Fruit fly (Drosophila melanogaster) whole organism, embryonic: ENCODE results near the gene ATPsynB.

Source experiments
- Atf3 ChIP-seq: fragments of 200-800 bp; sonication (Bioruptor generic); optimal IDR thresholded peaks from 3 replicates; lab custom pipeline; 2016; ENCODE audit warnings: missing biosample characterization, missing genetic modification characterization
- CG1024 ChIP-seq: fragments of 200-800 bp; sonication (Bioruptor generic); IDR thresholded peaks from 2 replicates; pipeline ENCODE4 v1.3.6; 2022; ENCODE audit warnings: missing biosample characterization, missing genetic modification characterization
- CG11093 ChIP-seq: fragments of 200-800 bp; sonication (Bioruptor generic); IDR thresholded peaks from 3 replicates; pipeline ENCODE4 v1.3.6; 2022; ENCODE audit warnings: missing biosample characterization, missing genetic modification characterization
- CG12104 ChIP-seq: fragments of 200-800 bp; sonication (Bioruptor generic); optimal IDR thresholded peaks from 3 replicates; lab custom pipeline; 2016; ENCODE audit warnings: missing biosample characterization, missing genetic modification characterization
- CG13296 ChIP-seq: fragments of 200-800 bp; sonication (Bioruptor generic); optimal IDR thresholded peaks from 3 replicates; lab custom pipeline; 2018; ENCODE audit warnings: missing biosample characterization, mild to moderate bottlenecking, missing genetic modification characterization
- CG1602 ChIP-seq: fragments of 200-800 bp; sonication (Bioruptor generic); optimal IDR thresholded peaks from 3 replicates; lab custom pipeline; 2016; ENCODE audit warnings: missing biosample characterization, missing genetic modification characterization
- CG1792 ChIP-seq: fragments of 200-800 bp; sonication (Bioruptor generic); optimal IDR thresholded peaks from 2 replicates; lab custom pipeline; 2016; ENCODE audit warnings: missing biosample characterization, missing genetic modification characterization
- CG18476 ChIP-seq: fragments of 200-800 bp; sonication (Bioruptor generic); optimal IDR thresholded peaks from 2 replicates; lab custom pipeline; 2016; ENCODE audit warnings: missing biosample characterization, mild to moderate bottlenecking, missing genetic modification characterization
- CG18619 ChIP-seq: fragments of 200-800 bp; sonication (Bioruptor generic); optimal IDR thresholded peaks from 3 replicates; lab custom pipeline; 2017; ENCODE audit warnings: missing biosample characterization, mild to moderate bottlenecking, missing genetic modification characterization
- CG2129 ChIP-seq: fragments of 200-800 bp; sonication (Bioruptor generic); IDR thresholded peaks from 2 replicates; pipeline ENCODE4 v1.3.6; 2022; ENCODE audit warnings: missing biosample characterization, missing genetic modification characterization; ENCODE audit not compliant: partially characterized antibody
- CG3065 ChIP-seq: fragments of 200-800 bp; sonication (Bioruptor generic); optimal IDR thresholded peaks from 2 replicates; lab custom pipeline; 2016; ENCODE audit warnings: missing biosample characterization, missing genetic modification characterization
- CG43689 ChIP-seq: fragments of 200-800 bp; sonication (Bioruptor generic); IDR thresholded peaks from 2 replicates; pipeline ENCODE4 v1.3.6; 2022; ENCODE audit warnings: missing biosample characterization, missing genetic modification characterization
- CG4404 ChIP-seq: fragments of 200-800 bp; sonication (Bioruptor generic); IDR thresholded peaks from 2 replicates; pipeline ENCODE4 v1.3.6; 2022; ENCODE audit warnings: missing biosample characterization, missing genetic modification characterization
- CG4820 ChIP-seq: fragments of 200-800 bp; sonication (Bioruptor generic); optimal IDR thresholded peaks from 3 replicates; lab custom pipeline; 2016; ENCODE audit warnings: missing biosample characterization, missing genetic modification characterization
- CG6683 ChIP-seq: fragments of 200-800 bp; sonication (Bioruptor generic); optimal IDR thresholded peaks from 2 replicates; lab custom pipeline; 2017; ENCODE audit warnings: missing biosample characterization, mild to moderate bottlenecking, missing genetic modification characterization, missing genetic modification reagents
- CG7745 ChIP-seq: fragments of 200-800 bp; sonication (Bioruptor generic); optimal IDR thresholded peaks from 2 replicates; lab custom pipeline; 2018; ENCODE audit warnings: missing biosample characterization, mild to moderate bottlenecking, missing genetic modification characterization, moderate library complexity
- CG7928 ChIP-seq: fragments of 200-800 bp; sonication (Bioruptor generic); optimal IDR thresholded peaks from 2 replicates; lab custom pipeline; 2017; ENCODE audit warnings: missing biosample characterization, mild to moderate bottlenecking, missing genetic modification characterization
- CG7963 ChIP-seq: fragments of 200-800 bp; sonication (Bioruptor generic); IDR thresholded peaks from 3 replicates; pipeline ENCODE4 v1.3.6; 2022; ENCODE audit warnings: missing biosample characterization, missing genetic modification characterization; ENCODE audit not compliant: partially characterized antibody
- CG8089 ChIP-seq: fragments of 200-800 bp; sonication (Bioruptor generic); optimal IDR thresholded peaks from 3 replicates; lab custom pipeline; 2016; ENCODE audit warnings: missing biosample characterization, missing genetic modification characterization
- CG8388 ChIP-seq: fragments of 200-800 bp; sonication (Bioruptor generic); optimal IDR thresholded peaks from 2 replicates; lab custom pipeline; 2019; ENCODE audit warnings: missing biosample characterization, mild to moderate bottlenecking, missing genetic modification characterization, moderate library complexity
- CrebB ChIP-seq: fragments of 200-800 bp; sonication (Bioruptor generic); optimal IDR thresholded peaks from 3 replicates; lab custom pipeline; 2018; ENCODE audit warnings: missing biosample characterization, mild to moderate bottlenecking, missing genetic modification characterization
- D19B ChIP-seq: fragments of 200-800 bp; sonication (Bioruptor generic); optimal IDR thresholded peaks from 2 replicates; lab custom pipeline; 2017; ENCODE audit warnings: missing biosample characterization, mild to moderate bottlenecking, missing genetic modification characterization
- Doc2 ChIP-seq: fragments of 200-800 bp; sonication (Bioruptor generic); IDR thresholded peaks from 2 replicates; pipeline ENCODE4 v1.3.6; 2022; ENCODE audit warnings: missing biosample characterization, missing genetic modification characterization
- Ets65A ChIP-seq: fragments of 200-800 bp; sonication (Bioruptor generic); peaks from one replicate; lab custom pipeline; 2016; ENCODE audit warnings: missing biosample characterization, missing genetic modification characterization
- Gug ChIP-seq: fragments of 200-800 bp; sonication (Bioruptor generic); IDR thresholded peaks from 4 replicates; pipeline ENCODE4 v1.3.6; 2022; ENCODE audit warnings: missing biosample characterization, missing genetic modification characterization
- Kr ChIP-seq: fragments of 200-800 bp; sonication (Bioruptor generic); optimal IDR thresholded peaks from 2 replicates; lab custom pipeline; 2017; ENCODE audit warnings: missing biosample characterization, mild to moderate bottlenecking, missing genetic modification characterization
- Mes4 ChIP-seq: fragments of 200-800 bp; sonication (Bioruptor generic); optimal IDR thresholded peaks from 2 replicates; lab custom pipeline; 2016; ENCODE audit warnings: missing biosample characterization, missing genetic modification characterization
- NFAT ChIP-seq: fragments of 200-800 bp; sonication (Bioruptor generic); IDR thresholded peaks from 2 replicates; pipeline ENCODE4 v1.3.6; 2022; ENCODE audit warnings: missing biosample characterization, missing genetic modification characterization
- NfI ChIP-seq: fragments of 200-800 bp; sonication (Bioruptor generic); optimal IDR thresholded peaks from 3 replicates; lab custom pipeline; 2018; ENCODE audit warnings: missing biosample characterization, mild to moderate bottlenecking, missing genetic modification characterization, moderate library complexity
- Poxn ChIP-seq: fragments of 200-800 bp; sonication (Bioruptor generic); IDR thresholded peaks from 2 replicates; pipeline ENCODE4 v1.3.6; 2022; ENCODE audit warnings: missing biosample characterization, missing genetic modification characterization
- Ravus ChIP-seq: fragments of 200-800 bp; sonication (Bioruptor generic); IDR thresholded peaks from 2 replicates; pipeline ENCODE4 v1.3.6; 2022; ENCODE audit warnings: missing biosample characterization, missing genetic modification characterization
- Side ChIP-seq: fragments of 200-800 bp; sonication (Bioruptor generic); optimal IDR thresholded peaks from 2 replicates; lab custom pipeline; 2016; ENCODE audit warnings: missing biosample characterization, missing genetic modification characterization
- Sry-β ChIP-seq: fragments of 200-800 bp; sonication (Bioruptor generic); optimal IDR thresholded peaks from 2 replicates; lab custom pipeline; 2018; ENCODE audit warnings: missing biosample characterization, mild to moderate bottlenecking, missing genetic modification characterization, moderate library complexity
- Vsx1 ChIP-seq: fragments of 200-800 bp; sonication (Bioruptor generic); optimal IDR thresholded peaks from 2 replicates; lab custom pipeline; 2017; ENCODE audit warnings: missing biosample characterization, mild to moderate bottlenecking, missing genetic modification characterization, missing genetic modification reagents
- cas ChIP-seq: fragments of 200-800 bp; sonication (Bioruptor generic); IDR thresholded peaks from 2 replicates; pipeline ENCODE4 v1.3.6; 2022; ENCODE audit warnings: missing biosample characterization, missing genetic modification characterization
- dan ChIP-seq: fragments of 200-800 bp; sonication (Bioruptor generic); IDR thresholded peaks from 2 replicates; pipeline ENCODE4 v1.3.6; 2022; ENCODE audit warnings: missing biosample characterization, missing genetic modification characterization
- fu2 ChIP-seq: fragments of 200-800 bp; sonication (Bioruptor generic); optimal IDR thresholded peaks from 2 replicates; lab custom pipeline; 2016; ENCODE audit warnings: missing biosample characterization, missing genetic modification characterization
- gcm ChIP-seq: fragments of 200-800 bp; sonication (Bioruptor generic); optimal IDR thresholded peaks from 2 replicates; lab custom pipeline; 2019; ENCODE audit warnings: missing biosample characterization, mild to moderate bottlenecking, missing genetic modification characterization, moderate library complexity
- gsb-n ChIP-seq: fragments of 200-800 bp; sonication (Bioruptor generic); optimal IDR thresholded peaks from 3 replicates; lab custom pipeline; 2018; ENCODE audit warnings: missing biosample characterization, mild to moderate bottlenecking, missing genetic modification characterization
- hb ChIP-seq: fragments of 200-800 bp; sonication (Bioruptor generic); IDR thresholded peaks from 3 replicates; pipeline ENCODE4 v1.3.6; 2022; ENCODE audit warnings: missing biosample characterization, missing genetic modification characterization; ENCODE audit not compliant: partially characterized antibody
- hbn ChIP-seq: fragments of 200-800 bp; sonication (Bioruptor generic); IDR thresholded peaks from 2 replicates; pipeline ENCODE4 v1.3.6; 2022; ENCODE audit warnings: missing biosample characterization, missing genetic modification characterization; ENCODE audit not compliant: partially characterized antibody
- hth ChIP-seq: fragments of >200 bp; optimal IDR thresholded peaks from 2 replicates; lab custom pipeline; 2017; ENCODE audit warnings: inconsistent platforms
- lmd ChIP-seq: fragments of 200-800 bp; sonication (Bioruptor generic); IDR thresholded peaks from 2 replicates; pipeline ENCODE4 v1.3.6; 2022; ENCODE audit warnings: missing biosample characterization, missing genetic modification characterization
- nau ChIP-seq: fragments of 200-800 bp; sonication (Bioruptor generic); optimal IDR thresholded peaks from 3 replicates; lab custom pipeline; 2017; ENCODE audit warnings: missing biosample characterization, mild to moderate bottlenecking, missing genetic modification characterization, missing genetic modification reagents
- odd ChIP-seq: fragments of 200-800 bp; sonication (Bioruptor generic); optimal IDR thresholded peaks from 2 replicates; lab custom pipeline; 2017; ENCODE audit warnings: missing biosample characterization, mild to moderate bottlenecking, missing genetic modification characterization
- salm ChIP-seq: fragments of 200-800 bp; sonication (Bioruptor generic); optimal IDR thresholded peaks from 2 replicates; lab custom pipeline; 2018; ENCODE audit warnings: missing biosample characterization, mild to moderate bottlenecking, missing genetic modification characterization
- sna ChIP-seq: fragments of 200-800 bp; sonication (Bioruptor generic); IDR thresholded peaks from 2 replicates; pipeline ENCODE4 v1.3.6; 2022; ENCODE audit warnings: missing biosample characterization, missing genetic modification characterization; ENCODE audit not compliant: partially characterized antibody
- so ChIP-seq: fragments of 200-800 bp; sonication (Bioruptor generic); IDR thresholded peaks from 3 replicates; pipeline ENCODE4 v1.3.6; 2022; ENCODE audit warnings: missing biosample characterization, missing genetic modification characterization
- toy ChIP-seq: fragments of 200-800 bp; sonication (Bioruptor generic); IDR thresholded peaks from 2 replicates; pipeline ENCODE4 v1.3.6; 2022; ENCODE audit warnings: missing biosample characterization, missing genetic modification characterization
- vvl ChIP-seq: fragments of 200-800 bp; sonication (Bioruptor generic); IDR thresholded peaks from 2 replicates; pipeline ENCODE4 v1.3.6; 2022; ENCODE audit warnings: missing biosample characterization, missing genetic modification characterization
- wek ChIP-seq: fragments of 200-800 bp; sonication (Bioruptor generic); optimal IDR thresholded peaks from 3 replicates; lab custom pipeline; 2018; ENCODE audit warnings: missing biosample characterization, mild to moderate bottlenecking, missing genetic modification characterization, moderate library complexity

Gene ATPsynB

DNA sequence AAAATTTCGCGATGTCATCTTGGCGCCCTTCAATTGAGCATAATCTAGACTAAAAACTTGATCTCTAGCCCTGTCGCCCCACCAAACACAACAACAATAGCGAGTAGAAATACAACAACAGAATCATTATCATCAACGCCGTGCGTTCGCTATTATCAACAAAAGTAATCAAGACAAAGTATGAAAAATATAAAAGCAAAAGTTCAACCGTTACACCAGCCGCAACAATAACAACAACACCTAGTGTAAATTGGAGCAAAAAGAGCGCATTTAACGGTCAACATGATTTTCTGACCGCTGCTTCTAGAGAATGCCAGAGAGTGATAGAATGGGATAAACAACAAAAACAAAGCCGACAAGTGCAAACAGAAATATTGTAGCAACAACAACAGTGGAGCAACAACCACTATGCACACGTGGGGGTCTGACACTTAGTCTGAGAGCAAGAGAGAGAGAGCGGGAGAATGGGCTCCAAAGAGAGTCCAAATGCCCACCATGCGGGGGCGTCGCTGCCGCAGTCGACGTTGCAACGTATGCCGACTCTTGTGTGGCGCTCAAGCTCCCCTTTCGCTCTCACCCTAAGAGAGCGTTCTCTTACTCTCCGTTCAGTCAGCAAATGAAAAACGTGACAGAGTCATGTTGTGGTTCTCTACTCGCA, 37.4 kb upstream of the ATPsynB start (continued):
- TF ChIP-seq CG7928 (GFP tag; lab: Kevin White, UChicago) (no peak), Doc2 (GFP tag; lab: Robert Waterston, UW) (no peak), Ravus (GFP tag; lab: Robert Waterston, UW) (no peak), CG6683 (no peak), toy (no peak), Poxn (GFP tag; lab: Robert Waterston, UW) (no peak), fu2 (GFP tag; lab: Kevin White, UChicago) (no peak), D19B (GFP tag; lab: Kevin White, UChicago) (no peak), nau (GFP tag; lab: Kevin White, UChicago) (no peak), Sry-β (no peak), CG4404 (GFP tag; lab: Robert Waterston, UW) (no peak), Ets65A (GFP tag; lab: Kevin White, UChicago) (no peak), NFAT (GFP tag; lab: Robert Waterston, UW) (no peak), CG18476 (GFP tag; lab: Kevin White, UChicago) (no peak), NfI (GFP tag; lab: Kevin White, UChicago) (no peak), dan (no peak), Atf3 (no peak), Mes4 (GFP tag; lab: Kevin White, UChicago) (no peak), CG13296 (no peak), Gug (GFP tag; lab: Robert Waterston, UW) (no peak), vvl (GFP tag; lab: Robert Waterston, UW) (no peak), CG11093 (GFP tag; lab: Robert Waterston, UW) (no peak), sna (GFP tag; lab: Robert Waterston, UW) (peak; percentile 77), CG7963 (GFP tag; lab: Robert Waterston, UW) (no peak), salm (peak; percentile 42), so (no peak), CG7745 (no peak), wek (peak; percentile 21), CG1602 (no peak), CG8089 (GFP tag; lab: Kevin White, UChicago) (no peak), CG43689 (GFP tag; lab: Robert Waterston, UW) (no peak), Side (no peak), CrebB (peak; percentile 14), CG3065 (GFP tag; lab: Kevin White, UChicago) (no peak), CG2129 (GFP tag; lab: Robert Waterston, UW) (no peak), Kr (GFP tag; lab: Kevin White, UChicago) (no peak), CG1024 (no peak), hb (no peak), CG18619 (GFP tag; lab: Kevin White, UChicago) (no peak), CG8388 (GFP tag; lab: Kevin White, UChicago) (no peak), Vsx1 (no peak), CG12104 (GFP tag; lab: Kevin White, UChicago) (no peak), hbn (GFP tag; lab: Robert Waterston, UW) (peak; percentile 64), hth (lab: Kevin White, UChicago) (no peak), odd (GFP tag; lab: Kevin White, UChicago) (no peak), gsb-n (tag; lab: Kevin White, UChicago) (no peak), lmd (GFP tag; lab: Robert Waterston, UW) (no peak), gcm (GFP tag; lab: Kevin White, UChicago) (no peak), cas (GFP tag; lab: Robert Waterston, UW) (no peak), CG4820 (GFP tag; lab: Kevin White, UChicago) (no peak), CG1792 (GFP tag; lab: Kevin White, UChicago) (no peak)
